Fruit fly (Drosophila melanogaster) whole organism, prepupa: Measurements from ENCODE around the gene Pez.

ENCODE experiments used
- CG15336 ChIP-seq: fragments of 200-800 bp; sonication (Bioruptor generic); IDR thresholded peaks from 2 replicates; pipeline ENCODE4 v1.3.6; 2022; ENCODE audit warnings: missing biosample characterization, missing genetic modification characterization
- CG16779 ChIP-seq: fragments of 200-800 bp; sonication (Bioruptor generic); optimal IDR thresholded peaks from 3 replicates; lab custom pipeline; 2017; ENCODE audit warnings: missing biosample characterization, mild to moderate bottlenecking, missing genetic modification characterization
- CG6163 ChIP-seq: fragments of 200-800 bp; sonication (Bioruptor generic); IDR thresholded peaks from 3 replicates; pipeline ENCODE4 v1.3.6; 2022; ENCODE audit warnings: missing biosample characterization, missing genetic modification characterization
- CG8319 ChIP-seq: fragments of 200-800 bp; sonication (Bioruptor generic); optimal IDR thresholded peaks from 3 replicates; lab custom pipeline; 2016; ENCODE audit warnings: missing biosample characterization, missing genetic modification characterization
- achi ChIP-seq: fragments of 200-800 bp; sonication (Bioruptor generic); optimal IDR thresholded peaks from 3 replicates; lab custom pipeline; 2016; ENCODE audit warnings: missing biosample characterization, missing genetic modification characterization

DNA sequence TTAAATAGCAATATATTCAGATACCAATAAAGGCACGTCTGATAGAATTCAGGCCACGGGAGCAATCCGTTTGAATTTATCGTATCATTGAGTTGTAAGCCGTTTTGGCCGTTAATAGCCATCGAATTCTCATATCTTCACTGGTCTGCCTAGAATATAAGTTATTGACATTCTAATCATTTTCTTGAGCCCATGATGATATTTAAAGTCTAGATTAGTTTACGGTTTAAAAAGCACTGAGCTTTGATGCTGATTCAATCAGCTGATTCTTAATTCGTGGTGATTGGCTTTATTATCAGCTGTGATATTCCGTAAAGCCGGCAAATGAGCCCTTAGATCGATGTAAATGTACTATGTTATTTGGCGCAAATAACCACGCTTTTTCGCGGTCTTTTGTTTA lies 33.6 kb upstream of the Pez start, which contains the start of gene slam:
- TF ChIP-seq CG16779 (tag; lab: Kevin White, UChicago) (no peak), CG8319 (GFP tag; lab: Kevin White, UChicago) (no peak), achi (GFP tag; lab: Kevin White, UChicago) (no peak), CG6163 (GFP tag; lab: Robert Waterston, UW) (no peak), CG15336 (no peak)
